ENCODE assay signal across 3 worm cellular contexts in the genomic region with DNA sequence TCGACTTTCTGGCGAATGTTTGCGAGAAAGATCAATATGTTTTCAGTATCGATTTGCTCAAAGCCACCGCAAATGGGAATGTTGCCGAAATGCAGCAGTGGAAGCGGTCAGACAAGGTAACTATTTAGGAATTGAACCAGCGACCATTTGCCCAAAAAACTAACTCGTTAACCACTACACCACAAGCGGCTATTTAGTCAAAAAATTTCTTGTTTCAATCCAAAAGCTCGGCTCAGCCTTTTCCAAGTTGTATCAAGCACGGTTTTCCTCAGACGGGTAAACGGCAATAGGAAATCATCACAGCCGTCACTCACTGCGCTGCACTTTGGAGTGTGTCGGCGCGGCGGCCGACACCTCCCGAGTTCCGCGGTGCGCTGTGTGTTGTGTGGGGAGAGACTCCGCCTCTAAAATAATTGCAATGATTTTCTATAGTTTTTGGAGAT.
TF ChIP-seq lines count a peak whose summit lies in the region.

No protein-coding gene starts in this region.

TF ChIP-seq in whole organism, L1 larva, 84 proteins besides CTCF, POLR2A, EP300 and RAD21 (continued from another document):
- TF ChIP-seq lsy-2 (tag; optimal IDR thresholded peaks at IDR 0.05; lab: Kevin White, UChicago) (peak; percentile 59 to 70), lin-15B (tag; optimal IDR thresholded peaks at IDR 0.05; lab: Kevin White, UChicago) (peak; percentile 52), sox-4 (tag; optimal IDR thresholded peaks at IDR 0.05; lab: Kevin White, UChicago) (no peak), blmp-1 (tag; optimal IDR thresholded peaks at IDR 0.05; lab: Kevin White, UChicago) (peak; percentile 7), unc-62 (GFP tag; optimal IDR thresholded peaks at IDR 0.05; lab: Kevin White, UChicago) (no peak), ceh-63 (GFP tag; optimal IDR thresholded peaks at IDR 0.05; lab: Kevin White, UChicago) (no peak), ceh-88 (GFP tag; IDR thresholded peaks at IDR 0.05; lab: Robert Waterston, UW) (peak; percentile 51), nhr-76 (tag; optimal IDR thresholded peaks at IDR 0.05; lab: Kevin White, UChicago) (no peak), mdl-1 (tag; optimal IDR thresholded peaks at IDR 0.05; lab: Kevin White, UChicago) (peak in 1 of 2 experiments; percentile 65), fos-1 (tag; optimal IDR thresholded peaks at IDR 0.05; lab: Kevin White, UChicago) (peak; percentile 73), xbp-1 (tag; optimal IDR thresholded peaks at IDR 0.05; lab: Kevin White, UChicago) (peak; percentile 64), pag-3 (tag; optimal IDR thresholded peaks at IDR 0.05; lab: Kevin White, UChicago; ENCODE audit: borderline replicate concordance, insufficient read depth) (peak; percentile 29), nhr-77 (tag; optimal IDR thresholded peaks at IDR 0.05; lab: Kevin White, UChicago) (peak; percentile 91), C16A3.4 (tag; optimal IDR thresholded peaks at IDR 0.05; lab: Kevin White, UChicago) (peak; percentile 10), nhr-12 (tag; optimal IDR thresholded peaks at IDR 0.05; lab: Kevin White, UChicago) (no peak), elt-3 (tag; optimal IDR thresholded peaks at IDR 0.05; lab: Kevin White, UChicago) (peak in 3 of 6 experiments; percentile 61 to 69 (median 67)), tlp-1 (tag; optimal IDR thresholded peaks at IDR 0.05; lab: Kevin White, UChicago) (no peak), nhr-85 (tag; lab: Kevin White, UChicago) (peak; percentile 89), snpc-4 (tag; optimal IDR thresholded peaks at IDR 0.05; lab: Kevin White, UChicago) (peak; percentile 99), egl-13 (tag; optimal IDR thresholded peaks at IDR 0.05; lab: Kevin White, UChicago) (no peak), jun-1 (tag; optimal IDR thresholded peaks at IDR 0.05; lab: Kevin White, UChicago) (peak; percentile 59), ets-5 (GFP tag; IDR thresholded peaks at IDR 0.05; lab: Robert Waterston, UW) (no peak), F16B12.6 (tag; optimal IDR thresholded peaks at IDR 0.05; lab: Kevin White, UChicago) (no peak)

TF ChIP-seq in whole organism, L4 larva, 104 proteins besides CTCF, POLR2A, EP300 and RAD21 (continued from another document):
- TF ChIP-seq daf-12 (tag; optimal IDR thresholded peaks at IDR 0.05; lab: Kevin White, UChicago) (no peak), F26F4.8 (GFP tag; conservative IDR thresholded peaks at IDR 0.05; lab: Robert Waterston, UW) (no peak), cey-2 (tag; optimal IDR thresholded peaks at IDR 0.05; lab: Kevin White, UChicago; ENCODE audit: borderline replicate concordance, insufficient read depth) (no peak), nhr-41 (GFP tag; IDR thresholded peaks at IDR 0.05; lab: Robert Waterston, UW) (no peak), nhr-6 (tag; optimal IDR thresholded peaks at IDR 0.05; lab: Kevin White, UChicago) (peak; percentile 48), ztf-7 (tag; optimal IDR thresholded peaks at IDR 0.05; lab: Kevin White, UChicago) (no peak), vab-7 (GFP tag; IDR thresholded peaks at IDR 0.05; lab: Robert Waterston, UW) (peak; percentile 70), unc-62 (GFP tag; optimal IDR thresholded peaks at IDR 0.05 in 1 of 2; lab: Kevin White, UChicago) (peak in 1 of 2 experiments; percentile 99), unc-62 (tag; optimal IDR thresholded peaks at IDR 0.05; lab: Kevin White, UChicago) (no peak), Y48G9A.11 (GFP tag; IDR thresholded peaks at IDR 0.05; lab: Robert Waterston, UW) (peak; percentile 87), spr-1 (tag; optimal IDR thresholded peaks at IDR 0.05; lab: Kevin White, UChicago) (peak; percentile 74), T20F7.1 (GFP tag; optimal IDR thresholded peaks at IDR 0.05; lab: Kevin White, UChicago) (no peak), set-16 (GFP tag; IDR thresholded peaks at IDR 0.05; lab: Robert Waterston, UW) (peak; percentile 60; the same call in 1 of the 2 replicates), daf-16 (GFP tag; optimal IDR thresholded peaks at IDR 0.05; lab: Kevin White, UChicago) (peak; percentile 48 to 51), daf-16 (tag; optimal IDR thresholded peaks at IDR 0.05; lab: Kevin White, UChicago) (peak; percentile 84), ceh-44 (GFP tag; IDR thresholded peaks at IDR 0.05; lab: Robert Waterston, UW) (peak; percentile 47; the same call in 1 of the 2 replicates), gei-8 (GFP tag; optimal IDR thresholded peaks at IDR 0.05; lab: Kevin White, UChicago) (peak; percentile 46), F37D6.2 (tag; optimal IDR thresholded peaks at IDR 0.05; lab: Kevin White, UChicago) (peak; percentile 23), dmd-6 (GFP tag; IDR thresholded peaks at IDR 0.05; lab: Robert Waterston, UW) (peak; percentile 57), aha-1 (tag; lab: Kevin White, UChicago) (peak; percentile 95), tag-97 (GFP tag; IDR thresholded peaks at IDR 0.05; lab: Robert Waterston, UW) (no peak), F10B5.3 (tag; optimal IDR thresholded peaks at IDR 0.05; lab: Kevin White, UChicago) (peak; percentile 39), mep-1 (tag; optimal IDR thresholded peaks at IDR 0.05; lab: Kevin White, UChicago) (peak; percentile 93), daf-8 (GFP tag; IDR thresholded peaks at IDR 0.05; lab: Robert Waterston, UW) (no peak), duxl-1 (tag; optimal IDR thresholded peaks at IDR 0.05; lab: Kevin White, UChicago; ENCODE audit: poor library complexity) (peak; percentile 79), ceh-28 (tag; optimal IDR thresholded peaks at IDR 0.05; lab: Kevin White, UChicago) (no peak), ama-1 (optimal IDR thresholded peaks at IDR 0.05; lab: Kevin White, UChicago) (peak; percentile 99), ctbp-1 (GFP tag; IDR thresholded peaks at IDR 0.05; lab: Robert Waterston, UW) (peak; percentile 73), zfp-2 (tag; optimal IDR thresholded peaks at IDR 0.05; lab: Kevin White, UChicago) (no peak), F44E2.7 (GFP tag; IDR thresholded peaks at IDR 0.05; lab: Robert Waterston, UW) (no peak)

TF ChIP-seq in whole organism, young adult, 124 proteins besides CTCF, POLR2A, EP300 and RAD21 (continued from another document):
- TF ChIP-seq dpl-1 (GFP tag; optimal IDR thresholded peaks at IDR 0.05; lab: Kevin White, UChicago): peak; percentile 16
- TF ChIP-seq let-526 (GFP tag; IDR thresholded peaks at IDR 0.05; lab: Robert Waterston, UW): 0 out of 2 replicates have a peak, but pooled peaks have one; percentile 23
- TF ChIP-seq lin-40 (tag; optimal IDR thresholded peaks at IDR 0.05; lab: Kevin White, UChicago): peak; percentile 82
- peak; percentile 79 for TF ChIP-seq tlf-1 (GFP tag; optimal IDR thresholded peaks at IDR 0.05; lab: Kevin White, UChicago)
- TF ChIP-seq tbx-9 (tag; optimal IDR thresholded peaks at IDR 0.05; lab: Kevin White, UChicago; ENCODE audit: borderline replicate concordance): no peak
- TF ChIP-seq atf-7 (tag; optimal IDR thresholded peaks at IDR 0.05; lab: Kevin White, UChicago): peak; percentile 56
- peak; percentile 98 for TF ChIP-seq B0336.3 (GFP tag; IDR thresholded peaks at IDR 0.05; lab: Robert Waterston, UW)
